Worm (Caenorhabditis elegans) whole organism, midembryonic: ENCODE data around the gene ppm-2.

Experiments used
- flt-1 ChIP-seq: fragments of 200-800 bp; sonication (Bioruptor generic); IDR thresholded peaks from 2 replicates; pipeline ENCODE4 v1.3.6; 2022; ENCODE audit warnings: missing genetic modification characterization, missing compliant biosample characterization
- med-1 ChIP-seq: sonication (generic microtip); optimal IDR thresholded peaks from 2 replicates; lab custom pipeline; 2017; ENCODE audit warnings: missing genetic modification characterization, mild to moderate bottlenecking, missing compliant biosample characterization, antibody characterized with exemption, missing genetic modification reagents; ENCODE audit not compliant: insufficient read depth

DNA sequence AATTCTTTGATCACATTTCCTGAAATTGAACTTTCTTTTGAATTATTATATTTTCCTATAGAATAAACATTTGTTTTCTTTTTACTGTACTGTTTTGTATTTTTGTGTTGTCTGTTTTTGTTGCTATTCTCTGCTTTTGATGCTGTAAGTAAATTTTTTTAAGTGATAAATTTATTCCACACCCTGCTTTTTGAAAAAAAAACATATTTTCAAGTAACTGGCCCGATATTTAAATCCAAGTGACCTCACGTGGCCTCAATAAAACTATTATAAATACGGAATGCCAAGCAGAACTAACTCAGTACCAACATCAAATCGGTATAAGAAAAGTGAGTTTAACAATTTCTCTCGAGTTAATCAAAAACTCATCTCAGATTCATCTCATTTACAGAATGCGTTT lies 22.1 kb upstream of the ppm-2 start, which contains the start of gene clec-151:
- no peak for TF ChIP-seq med-1
- TF ChIP-seq flt-1 (GFP tag; lab: Robert Waterston, UW) = no peak
